Worm (Caenorhabditis elegans) whole organism, L2 larva: ENCODE data around the gene K09C8.9.

ENCODE experiments used
- C34F6.9 ChIP-seq: fragments of 150-350 bp; optimal IDR thresholded peaks from 2 replicates; lab custom pipeline; 2014; ENCODE audit warnings: missing biosample characterization, missing genetic modification characterization
- F13H6.1 ChIP-seq: sonication (generic microtip); optimal IDR thresholded peaks from 2 replicates; lab custom pipeline; 2016; ENCODE audit warnings: missing genetic modification characterization, missing compliant biosample characterization
- Y55F3AM.14 ChIP-seq: fragments of 200-800 bp; sonication (Bioruptor generic); optimal IDR thresholded peaks from 2 replicates; lab custom pipeline; 2018; ENCODE audit warnings: mild to moderate bottlenecking, missing genetic modification characterization, missing compliant biosample characterization
- alr-1 ChIP-seq: fragments of 150-350 bp; optimal IDR thresholded peaks from 2 replicates; lab custom pipeline; 2014; ENCODE audit warnings: missing biosample characterization, missing genetic modification characterization
- aly-2 ChIP-seq: fragments of 150-350 bp; optimal IDR thresholded peaks from 2 replicates; lab custom pipeline; 2014; ENCODE audit warnings: missing biosample characterization, missing genetic modification characterization
- blmp-1 ChIP-seq: sonication (generic microtip); optimal IDR thresholded peaks from 2 replicates; lab custom pipeline; 2017; ENCODE audit warnings: missing genetic modification characterization, mild to moderate bottlenecking, missing compliant biosample characterization, antibody characterized with exemption, moderate library complexity; ENCODE audit not compliant: insufficient read depth
- ceh-16 ChIP-seq: fragments of 150-350 bp; optimal IDR thresholded peaks from 2 replicates; lab custom pipeline; 2014; ENCODE audit warnings: missing biosample characterization, missing genetic modification characterization
- ceh-82 ChIP-seq: fragments of 150-350 bp; optimal IDR thresholded peaks from 2 replicates; lab custom pipeline; 2014; ENCODE audit warnings: missing biosample characterization, missing genetic modification characterization
- crh-2 ChIP-seq: sonication (generic microtip); optimal IDR thresholded peaks from 2 replicates; lab custom pipeline; 2017; ENCODE audit warnings: missing biosample characterization, missing genetic modification characterization
- egl-27 ChIP-seq: sonication (generic microtip); optimal IDR thresholded peaks from 3 replicates; lab custom pipeline; 2017; ENCODE audit warnings: missing biosample characterization, missing genetic modification reagents, missing genetic modification characterization
- elt-3 ChIP-seq: sonication (generic microtip); optimal IDR thresholded peaks from 2 replicates; lab custom pipeline; 2017; ENCODE audit warnings: missing biosample characterization, missing genetic modification characterization
- fos-1 ChIP-seq: fragments of 150-350 bp; optimal IDR thresholded peaks from 2 replicates; lab custom pipeline; 2014; ENCODE audit warnings: missing biosample characterization, missing genetic modification characterization
- gmeb-1 ChIP-seq: fragments of 150-350 bp; optimal IDR thresholded peaks from 2 replicates; lab custom pipeline; 2014; ENCODE audit warnings: missing biosample characterization, missing genetic modification characterization
- lin-11 ChIP-seq: fragments of 150-350 bp; sonication (generic microtip); optimal IDR thresholded peaks from 2 replicates; lab custom pipeline; 2014; ENCODE audit warnings: missing biosample characterization, missing genetic modification characterization, inconsistent platforms, mixed read lengths
- lin-39 ChIP-seq: fragments of 150-350 bp; optimal IDR thresholded peaks from 2 replicates; lab custom pipeline; 2014; ENCODE audit warnings: missing biosample characterization, missing genetic modification reagents, missing genetic modification characterization
- lsy-2 ChIP-seq, 2 experiments: fragments of 150-350 bp in 1 of 2; sonication (generic microtip) in 1 of 2; optimal IDR thresholded peaks; 2 replicates each; lab custom pipeline; 2014 to 2017; ENCODE audit warnings: missing biosample characterization in 2 of 2, missing genetic modification characterization in 2 of 2
- mab-5 ChIP-seq: fragments of 150-350 bp; optimal IDR thresholded peaks from 2 replicates; lab custom pipeline; 2014; ENCODE audit warnings: missing biosample characterization, missing genetic modification characterization
- mbf-1 ChIP-seq: sonication (generic microtip); optimal IDR thresholded peaks from 2 replicates; lab custom pipeline; 2017; ENCODE audit warnings: missing biosample characterization, missing genetic modification characterization
- nhr-10 ChIP-seq: sonication (generic microtip); optimal IDR thresholded peaks from 2 replicates; lab custom pipeline; 2017; ENCODE audit warnings: missing biosample characterization, missing genetic modification characterization
- nhr-12 ChIP-seq: fragments of 150-350 bp; optimal IDR thresholded peaks from 2 replicates; lab custom pipeline; 2014; ENCODE audit warnings: missing biosample characterization, missing genetic modification characterization
- nhr-129 ChIP-seq: fragments of 150-350 bp; optimal IDR thresholded peaks from 2 replicates; lab custom pipeline; 2014; ENCODE audit warnings: missing biosample characterization, missing genetic modification characterization
- nhr-21 ChIP-seq: fragments of 150-350 bp; optimal IDR thresholded peaks from 2 replicates; lab custom pipeline; 2014; ENCODE audit warnings: missing biosample characterization, missing genetic modification characterization
- nhr-23 ChIP-seq: fragments of 150-350 bp; optimal IDR thresholded peaks from 2 replicates; lab custom pipeline; 2014; ENCODE audit warnings: missing biosample characterization, missing genetic modification reagents, missing genetic modification characterization
- nhr-237 ChIP-seq: fragments of 150-350 bp; optimal IDR thresholded peaks from 2 replicates; lab custom pipeline; 2014; ENCODE audit warnings: missing biosample characterization, missing genetic modification characterization
- nhr-6 ChIP-seq: fragments of 150-350 bp; optimal IDR thresholded peaks from 2 replicates; lab custom pipeline; 2014; ENCODE audit warnings: missing biosample characterization, missing genetic modification characterization
- nhr-77 ChIP-seq: fragments of 150-350 bp; optimal IDR thresholded peaks from 2 replicates; lab custom pipeline; 2014; ENCODE audit warnings: missing biosample characterization, missing genetic modification characterization
- peb-1 ChIP-seq: fragments of 150-350 bp; optimal IDR thresholded peaks from 2 replicates; lab custom pipeline; 2014; ENCODE audit warnings: missing biosample characterization, missing genetic modification characterization
- sem-4 ChIP-seq: fragments of 150-350 bp; optimal IDR thresholded peaks from 2 replicates; lab custom pipeline; 2014; ENCODE audit warnings: missing biosample characterization, missing genetic modification reagents, missing genetic modification characterization
- sma-3 ChIP-seq: sonication (generic microtip); optimal IDR thresholded peaks from 2 replicates; lab custom pipeline; 2016; ENCODE audit warnings: missing genetic modification reagents, missing genetic modification characterization, missing compliant biosample characterization
- sma-9 ChIP-seq, 2 experiments: fragments of 150-350 bp in 1 of 2; sonication (generic microtip) in 1 of 2; optimal IDR thresholded peaks; 2 replicates each; lab custom pipeline; 2014 to 2016; ENCODE audit warnings: missing genetic modification characterization in 2 of 2, mild to moderate bottlenecking in 1 of 2, missing biosample characterization in 1 of 2, missing compliant biosample characterization in 1 of 2, missing genetic modification reagents in 1 of 2, moderate library complexity in 1 of 2
- snpc-4 ChIP-seq: fragments of 150-350 bp; optimal IDR thresholded peaks from 2 replicates; lab custom pipeline; 2014; ENCODE audit warnings: missing biosample characterization, missing genetic modification characterization
- unc-39 ChIP-seq: fragments of 150-350 bp; optimal IDR thresholded peaks from 2 replicates; lab custom pipeline; 2014; ENCODE audit warnings: missing biosample characterization, missing genetic modification characterization
- unc-55 ChIP-seq: fragments of 150-350 bp; sonication (generic microtip); optimal IDR thresholded peaks from 3 replicates; lab custom pipeline; 2014; ENCODE audit warnings: missing biosample characterization, missing genetic modification reagents, missing genetic modification characterization
- zag-1 ChIP-seq: fragments of 150-350 bp; optimal IDR thresholded peaks from 2 replicates; lab custom pipeline; 2014; ENCODE audit warnings: missing biosample characterization, missing genetic modification characterization
- ztf-1 ChIP-seq: fragments of 200-800 bp; sonication (Bioruptor generic); conservative IDR thresholded peaks from 2 replicates; pipeline ENCODE4 v1.3.6; 2022; ENCODE audit warnings: missing genetic modification characterization, missing compliant biosample characterization

K09C8.9 gene

ce11 chrX:11008954-11009353 lies 41.4 kb upstream of the K09C8.9 start, which contains the start of gene ttr-31:
ttr-31 (minus strand) TSS chrX:11009054.
- TF ChIP-seq ztf-1 (GFP tag; lab: Robert Waterston, UW) (no peak), nhr-23 (no peak), mbf-1 (tag; lab: Kevin White, UChicago) (no peak), nhr-77 (tag; lab: Kevin White, UChicago) (no peak), C34F6.9 (tag; lab: Kevin White, UChicago) (no peak), egl-27 (tag; lab: Kevin White, UChicago) (no peak), ceh-82 (tag; lab: Kevin White, UChicago) (no peak), blmp-1 (tag; lab: Kevin White, UChicago) (no peak), nhr-10 (tag; lab: Kevin White, UChicago) (no peak), nhr-6 (tag; lab: Kevin White, UChicago) (no peak), unc-39 (tag; lab: Kevin White, UChicago) (no peak), mab-5 (no peak)

ce11 chrX:11008052-11008451 lies 40.5 kb upstream of the K09C8.9 start, which contains the start of gene del-5:
del-5 (minus strand) TSS chrX:11008181.
- peak; percentile 90 for TF ChIP-seq fos-1 (tag; lab: Kevin White, UChicago)
- TF ChIP-seq unc-55 (GFP tag; lab: Kevin White, UChicago) = no peak
- TF ChIP-seq sma-9 (GFP tag; optimal IDR thresholded peaks at IDR 0.05; lab: Kevin White, UChicago) = peak; percentile 37
- no peak for TF ChIP-seq sma-9 (tag; optimal IDR thresholded peaks at IDR 0.05; lab: Kevin White, UChicago)
- peak; percentile 4 for TF ChIP-seq sma-3 (GFP tag; lab: Kevin White, UChicago)
- peak; percentile 15 for TF ChIP-seq F13H6.1
- TF ChIP-seq, all 48 proteins: peak for 4

ce11 chrX:11007393-11007792 lies 39.8 kb upstream of the K09C8.9 start:
- TF ChIP-seq fos-1 (tag; lab: Kevin White, UChicago) (peak; percentile 75), gmeb-1 (tag; lab: Kevin White, UChicago) (peak; percentile 3), sma-9 (GFP tag; optimal IDR thresholded peaks at IDR 0.05; lab: Kevin White, UChicago) (peak; percentile 0), sma-9 (tag; optimal IDR thresholded peaks at IDR 0.05; lab: Kevin White, UChicago) (no peak), crh-2 (tag; lab: Kevin White, UChicago) (peak; percentile 23), mab-5 (no peak)

- TF ChIP-seq alr-1 (tag; lab: Kevin White, UChicago) = no peak
- TF ChIP-seq ceh-16 = no peak
- no peak for TF ChIP-seq elt-3 (tag; lab: Kevin White, UChicago)
- no peak for TF ChIP-seq nhr-237 (tag; lab: Kevin White, UChicago)
- TF ChIP-seq mab-5 = no peak
- no peak for TF ChIP-seq nhr-12 (tag; lab: Kevin White, UChicago)
- TF ChIP-seq nhr-10 (tag; lab: Kevin White, UChicago) = no peak
- no peak for TF ChIP-seq lin-39 (tag; lab: Kevin White, UChicago)
- TF ChIP-seq zag-1 (tag; lab: Kevin White, UChicago) = no peak
- no peak for TF ChIP-seq lsy-2 (tag; optimal IDR thresholded peaks at IDR 0.05; lab: Kevin White, UChicago)
- TF ChIP-seq Y55F3AM.14 = no peak
- no peak for TF ChIP-seq unc-39 (tag; lab: Kevin White, UChicago)
- no peak for TF ChIP-seq lin-11 (tag; lab: Kevin White, UChicago)
- TF ChIP-seq snpc-4 (tag; lab: Kevin White, UChicago) = no peak
- TF ChIP-seq F13H6.1 = no peak
- TF ChIP-seq fos-1 (tag; lab: Kevin White, UChicago) = no peak
- TF ChIP-seq egl-27 (tag; lab: Kevin White, UChicago) = no peak
- TF ChIP-seq sem-4 (tag; lab: Kevin White, UChicago) = no peak
- TF ChIP-seq sma-9 (GFP tag; optimal IDR thresholded peaks at IDR 0.05; lab: Kevin White, UChicago) = no peak
- TF ChIP-seq sma-9 (tag; optimal IDR thresholded peaks at IDR 0.05; lab: Kevin White, UChicago) = no peak
- no peak for TF ChIP-seq nhr-129 (tag; lab: Kevin White, UChicago)
Observed at ce11 chrX:11003701-11004100, 36.1 kb upstream of the K09C8.9 start.

ce11 chrX:11001750-11002149 lies 34.2 kb upstream of the K09C8.9 start, which contains the start of gene col-177:
col-177 (minus strand) TSS chrX:11001850.
- TF ChIP-seq nhr-21 (no peak), aly-2 (no peak), C34F6.9 (tag; lab: Kevin White, UChicago) (no peak), snpc-4 (tag; lab: Kevin White, UChicago) (no peak), alr-1 (tag; lab: Kevin White, UChicago) (no peak), peb-1 (tag; lab: Kevin White, UChicago) (no peak), nhr-237 (tag; lab: Kevin White, UChicago) (no peak), nhr-129 (tag; lab: Kevin White, UChicago) (no peak)
